Worm (Caenorhabditis elegans): ENCODE measurements around the gene hst-6.

Gene hst-6

ce11 chrX:5265356-5265755 is 10.0 kb upstream of the hst-6 start:
- TF ChIP-seq W03F9.2 (tag; optimal IDR thresholded peaks at IDR 0.05) = no peak
- TF ChIP-seq dao-5 (tag; optimal IDR thresholded peaks at IDR 0.05) = no peak
- TF ChIP-seq him-1 (tag; optimal IDR thresholded peaks at IDR 0.05) = no peak

ce11 chrX:5268062-5268461 is 7.3 kb upstream of the hst-6 start:
- TF ChIP-seq him-1 (tag; optimal IDR thresholded peaks at IDR 0.05) (no peak), dao-5 (tag; optimal IDR thresholded peaks at IDR 0.05) (no peak), W03F9.2 (tag; optimal IDR thresholded peaks at IDR 0.05) (no peak)

- TF ChIP-seq dao-5 (tag; optimal IDR thresholded peaks at IDR 0.05) (no peak), him-1 (tag; optimal IDR thresholded peaks at IDR 0.05) (no peak), W03F9.2 (tag; optimal IDR thresholded peaks at IDR 0.05) (no peak)
These were observed 6.0 kb upstream of the hst-6 start for ce11 chrX:5269359-5269758.

ce11 chrX:5276772-5277171 is 1.4 kb downstream of the hst-6 start:
- TF ChIP-seq W03F9.2 (tag; optimal IDR thresholded peaks at IDR 0.05) (no peak), him-1 (tag; optimal IDR thresholded peaks at IDR 0.05) (no peak), dao-5 (tag; optimal IDR thresholded peaks at IDR 0.05) (no peak)

- no peak for TF ChIP-seq dao-5 (tag; optimal IDR thresholded peaks at IDR 0.05)
- TF ChIP-seq him-1 (tag; optimal IDR thresholded peaks at IDR 0.05) = no peak
- no peak for TF ChIP-seq W03F9.2 (tag; optimal IDR thresholded peaks at IDR 0.05)
These were observed 2.9 kb downstream of the hst-6 start for ce11 chrX:5278249-5278648.

- no peak for TF ChIP-seq him-1 (tag; optimal IDR thresholded peaks at IDR 0.05)
- no peak for TF ChIP-seq dao-5 (tag; optimal IDR thresholded peaks at IDR 0.05)
- TF ChIP-seq W03F9.2 (tag; optimal IDR thresholded peaks at IDR 0.05) = no peak
These were observed 3.8 kb downstream of the hst-6 start, which contains the start of gene Y34B4A.2 for ce11 chrX:5279170-5279635. Gene Y34B4A.2, plus strand, starts transcription at chrX:5279497.

- TF ChIP-seq W03F9.2 (tag; optimal IDR thresholded peaks at IDR 0.05) (no peak), him-1 (tag; optimal IDR thresholded peaks at IDR 0.05) (no peak), dao-5 (tag; optimal IDR thresholded peaks at IDR 0.05) (no peak)
These were observed 4.3 kb downstream of the hst-6 start, which contains the start of gene rga-8 for ce11 chrX:5279674-5280073. Gene rga-8, minus strand, starts transcription at chrX:5279774.

- TF ChIP-seq W03F9.2 (tag; optimal IDR thresholded peaks at IDR 0.05) (no peak), him-1 (tag; optimal IDR thresholded peaks at IDR 0.05) (no peak), dao-5 (tag; optimal IDR thresholded peaks at IDR 0.05) (no peak)
These were observed 8.2 kb downstream of the hst-6 start, which contains the start of gene vps-41 for ce11 chrX:5283531-5283930. Gene vps-41, plus strand, starts transcription at chrX:5283831.

- TF ChIP-seq dao-5 (tag; optimal IDR thresholded peaks at IDR 0.05) (no peak), W03F9.2 (tag; optimal IDR thresholded peaks at IDR 0.05) (no peak), him-1 (tag; optimal IDR thresholded peaks at IDR 0.05) (no peak)
These were observed 13.7 kb downstream of the hst-6 start for ce11 chrX:5289106-5289505.

- TF ChIP-seq dao-5 (tag; optimal IDR thresholded peaks at IDR 0.05) = no peak
These were observed 18.5 kb downstream of the hst-6 start for ce11 chrX:5293862-5294261.

- TF ChIP-seq W03F9.2 (tag; optimal IDR thresholded peaks at IDR 0.05) (no peak), him-1 (tag; optimal IDR thresholded peaks at IDR 0.05) (peak; percentile 26)
These were observed 22.7 kb downstream of the hst-6 start, which contains the start of gene ift-81 for ce11 chrX:5297942-5298611. Gene ift-81, plus strand, starts transcription at chrX:5298561.

ce11 chrX:5303500-5303899 is 28.1 kb downstream of the hst-6 start, which contains the start of gene ags-3:
Gene ags-3, minus strand, starts transcription at chrX:5303600.
- TF ChIP-seq him-1 (tag; optimal IDR thresholded peaks at IDR 0.05) = no peak
- TF ChIP-seq dao-5 (tag; optimal IDR thresholded peaks at IDR 0.05) = no peak
- TF ChIP-seq W03F9.2 (tag; optimal IDR thresholded peaks at IDR 0.05) = no peak

ce11 chrX:5309622-5310021 is 34.3 kb downstream of the hst-6 start:
- TF ChIP-seq him-1 (tag; optimal IDR thresholded peaks at IDR 0.05) = no peak
- TF ChIP-seq W03F9.2 (tag; optimal IDR thresholded peaks at IDR 0.05) = no peak
- no peak for TF ChIP-seq dao-5 (tag; optimal IDR thresholded peaks at IDR 0.05)

- TF ChIP-seq dao-5 (tag; optimal IDR thresholded peaks at IDR 0.05) = no peak
- TF ChIP-seq W03F9.2 (tag; optimal IDR thresholded peaks at IDR 0.05) = no peak
- no peak for TF ChIP-seq him-1 (tag; optimal IDR thresholded peaks at IDR 0.05)
These were observed 35.8 kb downstream of the hst-6 start for ce11 chrX:5311174-5311573.

Data from whole organism, L4/young adult.